Fruit fly (Drosophila melanogaster): Measurements from ENCODE around the gene CG42537.

The CG42537 gene

dm6 chr3R:6382733-6383465, 5.3 kb downstream of the CG42537 start, which contains the start of gene gzl (continued):
- peak; percentile 98 for TF ChIP-seq Bgb (GFP tag; IDR thresholded peaks at IDR 0.05; ENCODE audit: partially characterized antibody)
- TF ChIP-seq CG17829 (tag; optimal IDR thresholded peaks at IDR 0.05) = peak; percentile 21
- TF ChIP-seq NfI (GFP tag; optimal IDR thresholded peaks at IDR 0.05) = no peak
- peak; percentile 66 for TF ChIP-seq D (optimal IDR thresholded peaks at IDR 0.05)
- TF ChIP-seq D (GFP tag; optimal IDR thresholded peaks at IDR 0.05) = no peak
- no peak for TF ChIP-seq CG13123 (GFP tag; optimal IDR thresholded peaks at IDR 0.05)
- no peak for TF ChIP-seq ase (GFP tag; IDR thresholded peaks at IDR 0.05)
- TF ChIP-seq gce (GFP tag; IDR thresholded peaks at IDR 0.05) = no peak
- TF ChIP-seq cato (GFP tag; optimal IDR thresholded peaks at IDR 0.05; ENCODE audit: borderline replicate concordance) = no peak
- TF ChIP-seq CG12659 (GFP tag; optimal IDR thresholded peaks at IDR 0.05) = peak; percentile 29
- TF ChIP-seq Lim3 (GFP tag; IDR thresholded peaks at IDR 0.05) = no peak
- TF ChIP-seq Rfx (GFP tag; IDR thresholded peaks at IDR 0.05) = peak; percentile 49
- TF ChIP-seq Tbp (GFP tag; optimal IDR thresholded peaks at IDR 0.05) = no peak
- no peak for TF ChIP-seq Hsf (GFP tag; optimal IDR thresholded peaks at IDR 0.05)
- TF ChIP-seq pfk (GFP tag; optimal IDR thresholded peaks at IDR 0.05) = no peak
- TF ChIP-seq Myb (GFP tag; optimal IDR thresholded peaks at IDR 0.05) = peak; percentile 77
- TF ChIP-seq wor (GFP tag; IDR thresholded peaks at IDR 0.05) = no peak
- TF ChIP-seq sob (GFP tag; IDR thresholded peaks at IDR 0.05) = peak; percentile 29; the same call in 1 of the 2 replicates
- TF ChIP-seq stwl (tag; optimal IDR thresholded peaks at IDR 0.05) = peak; percentile 68
- TF ChIP-seq CG7556 (GFP tag; optimal IDR thresholded peaks at IDR 0.05) = no peak
- TF ChIP-seq sens (GFP tag) = peak; percentile 31
- peak; percentile 39 for TF ChIP-seq CG30020 (tag; optimal IDR thresholded peaks at IDR 0.05)
- TF ChIP-seq Jarid2 (GFP tag; optimal IDR thresholded peaks at IDR 0.05) = no peak
- TF ChIP-seq grau (tag; optimal IDR thresholded peaks at IDR 0.05) = no peak
- TF ChIP-seq psq (GFP tag; optimal IDR thresholded peaks at IDR 0.05) = no peak
- TF ChIP-seq Dip3 (GFP tag; optimal IDR thresholded peaks at IDR 0.05) = no peak
- peak; percentile 85 for TF ChIP-seq CG2129 (GFP tag; IDR thresholded peaks at IDR 0.05; ENCODE audit: partially characterized antibody)
- TF ChIP-seq prd (optimal IDR thresholded peaks at IDR 0.05) = no peak
- TF ChIP-seq prd (GFP tag; IDR thresholded peaks at IDR 0.05) = no peak
- TF ChIP-seq CG4360 (GFP tag; IDR thresholded peaks at IDR 0.05) = peak; percentile 42; the same call in 1 of the 2 replicates
- peak; percentile 69 for TF ChIP-seq CG4617 (GFP tag; optimal IDR thresholded peaks at IDR 0.05; ENCODE audit: borderline replicate concordance)
- no peak for TF ChIP-seq slp2 (GFP tag; optimal IDR thresholded peaks at IDR 0.05)
- TF ChIP-seq Dp (GFP tag; optimal IDR thresholded peaks at IDR 0.05) = peak; percentile 64
- no peak for TF ChIP-seq CG2678 (tag; optimal IDR thresholded peaks at IDR 0.05)
- TF ChIP-seq ro (GFP tag; IDR thresholded peaks at IDR 0.05) = no peak
- TF ChIP-seq CoRest (tag; optimal IDR thresholded peaks at IDR 0.05) = peak; percentile 27
- TF ChIP-seq CG18011 (GFP tag; optimal IDR thresholded peaks at IDR 0.05) = no peak
- TF ChIP-seq ac (GFP tag; optimal IDR thresholded peaks at IDR 0.05) = no peak
- TF ChIP-seq knrl (GFP tag; IDR thresholded peaks at IDR 0.05; ENCODE audit: partially characterized antibody) = peak; percentile 96
- TF ChIP-seq zf30C (GFP tag; optimal IDR thresholded peaks at IDR 0.05) = no peak
- no peak for TF ChIP-seq nerfin-1 (tag; optimal IDR thresholded peaks at IDR 0.05)
- TF ChIP-seq CG2116 (GFP tag; optimal IDR thresholded peaks at IDR 0.05) = peak; percentile 65
- TF ChIP-seq gro (GFP tag; optimal IDR thresholded peaks at IDR 0.05) = peak; percentile 36
- no peak for TF ChIP-seq en (GFP tag; optimal IDR thresholded peaks at IDR 0.05)
- TF ChIP-seq inv (GFP tag; IDR thresholded peaks at IDR 0.05; ENCODE audit: partially characterized antibody) = peak; percentile 96
- TF ChIP-seq Sry-δ (GFP tag; optimal IDR thresholded peaks at IDR 0.05) = peak; percentile 93
- TF ChIP-seq Chrac-16 (GFP tag; optimal IDR thresholded peaks at IDR 0.05) = no peak
- peak; percentile 34 for TF ChIP-seq CG2120 (GFP tag; optimal IDR thresholded peaks at IDR 0.05)
- no peak for TF ChIP-seq CG15601 (tag; optimal IDR thresholded peaks at IDR 0.05)
- TF ChIP-seq CG6654 (GFP tag; optimal IDR thresholded peaks at IDR 0.05) = no peak

Measured in whole organism, embryonic.